Worm (Caenorhabditis elegans) whole organism, L4 larva: ENCODE results near the gene T08D10.3.

Experiments
- aha-1 ChIP-seq: fragments of 150-350 bp; peaks from one replicate; lab custom pipeline; 2014; ENCODE audit warnings: missing biosample characterization, missing genetic modification characterization
- aly-2 ChIP-seq: sonication (generic microtip); optimal IDR thresholded peaks from 2 replicates; lab custom pipeline; 2018; ENCODE audit warnings: missing biosample characterization, missing genetic modification characterization
- cey-2 ChIP-seq: sonication (generic microtip); optimal IDR thresholded peaks from 3 replicates; lab custom pipeline; 2017; ENCODE audit warnings: missing genetic modification characterization, mild to moderate bottlenecking, missing compliant biosample characterization, antibody characterized with exemption, borderline replicate concordance; ENCODE audit not compliant: insufficient read depth
- lin-13 ChIP-seq: fragments of 150-350 bp; optimal IDR thresholded peaks from 2 replicates; lab custom pipeline; 2014; ENCODE audit warnings: missing biosample characterization, missing genetic modification reagents, missing genetic modification characterization
- nhr-237 ChIP-seq: sonication (generic microtip); optimal IDR thresholded peaks from 2 replicates; lab custom pipeline; 2017; ENCODE audit warnings: missing biosample characterization, missing genetic modification characterization
- nhr-25 ChIP-seq: sonication (generic microtip); optimal IDR thresholded peaks from 2 replicates; lab custom pipeline; 2017; ENCODE audit warnings: missing genetic modification characterization, mild to moderate bottlenecking, missing compliant biosample characterization, antibody characterized with exemption, moderate library complexity, borderline replicate concordance; ENCODE audit not compliant: insufficient read depth
- skn-1 ChIP-seq: fragments of 150-350 bp; optimal IDR thresholded peaks from 2 replicates; lab custom pipeline; 2014; ENCODE audit warnings: missing biosample characterization, missing genetic modification characterization
- snpc-4 ChIP-seq: fragments of 150-350 bp; optimal IDR thresholded peaks from 2 replicates; lab custom pipeline; 2014; ENCODE audit warnings: missing biosample characterization, missing genetic modification characterization
- ztf-7 ChIP-seq: fragments of 150-350 bp; optimal IDR thresholded peaks from 2 replicates; lab custom pipeline; 2014; ENCODE audit warnings: missing biosample characterization, missing genetic modification characterization

DNA sequence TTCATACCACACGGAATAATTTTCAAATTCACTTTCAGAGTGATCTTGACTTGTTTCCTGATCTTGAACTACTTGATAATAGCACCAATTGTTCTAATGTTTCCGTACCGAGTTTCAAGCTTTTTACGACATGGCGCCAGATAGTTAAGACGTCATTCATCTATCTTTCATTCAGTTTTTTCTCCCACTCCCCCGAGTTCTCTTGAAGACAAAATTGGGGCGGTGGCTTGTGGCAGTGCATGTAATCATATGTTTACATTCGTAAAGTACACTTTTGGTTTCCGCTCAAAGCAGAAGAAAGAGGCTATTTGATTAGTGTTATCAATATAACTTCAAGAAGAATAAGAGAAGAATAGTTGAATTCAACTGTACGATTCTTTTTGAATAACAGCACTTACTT, 44.3 kb downstream of the T08D10.3 start:
- TF ChIP-seq nhr-237: no peak
- no peak for TF ChIP-seq snpc-4 (tag; lab: Kevin White, UChicago)
- TF ChIP-seq aly-2: no peak
- no peak for TF ChIP-seq skn-1 (tag; lab: Kevin White, UChicago)
- no peak for TF ChIP-seq nhr-25 (tag; lab: Kevin White, UChicago)
- peak; percentile 8 for TF ChIP-seq aha-1 (tag; lab: Kevin White, UChicago)
- no peak for TF ChIP-seq lin-13
- TF ChIP-seq ztf-7: no peak
- no peak for TF ChIP-seq cey-2
